Fruit fly (Drosophila melanogaster): ENCODE measurements around the gene Osi11.

- TF ChIP-seq usp (GFP tag; optimal IDR thresholded peaks at IDR 0.05) (no peak), psq (GFP tag; optimal IDR thresholded peaks at IDR 0.05) (no peak), pan (optimal IDR thresholded peaks at IDR 0.05) (no peak), OdsH (GFP tag; optimal IDR thresholded peaks at IDR 0.05) (no peak), Abd-B (GFP tag; optimal IDR thresholded peaks at IDR 0.05) (no peak), Hr83 (GFP tag; optimal IDR thresholded peaks at IDR 0.05; ENCODE audit: poor library complexity, severe bottlenecking) (no peak), jim (GFP tag; optimal IDR thresholded peaks at IDR 0.05) (no peak), N (GFP tag; optimal IDR thresholded peaks at IDR 0.05) (no peak), Dfd (GFP tag; optimal IDR thresholded peaks at IDR 0.05) (no peak), HLH106 (tag; optimal IDR thresholded peaks at IDR 0.05) (no peak), Rel (GFP tag; optimal IDR thresholded peaks at IDR 0.05) (no peak), Rel (tag; optimal IDR thresholded peaks at IDR 0.05) (no peak), lola (GFP tag; optimal IDR thresholded peaks at IDR 0.05) (no peak), Sp1 (GFP tag; optimal IDR thresholded peaks at IDR 0.05) (no peak), CrebA (GFP tag; optimal IDR thresholded peaks at IDR 0.05; ENCODE audit: borderline replicate concordance) (no peak)
Measured at dm6 chr3R:6311641-6312259, 43.2 kb upstream of the Osi11 start, which contains the start of gene Osi17.

Measured in whole organism, wandering third instar larva.